Fruit fly (Drosophila melanogaster) whole organism, embryonic: ENCODE results near the gene Hand.

ENCODE experiments used
- Abd-B ChIP-seq: fragments of 200-800 bp; sonication (Bioruptor generic); optimal IDR thresholded peaks from 2 replicates; lab custom pipeline; 2018; ENCODE audit warnings: missing biosample characterization, mild to moderate bottlenecking, missing genetic modification characterization, moderate library complexity
- B-H2 ChIP-seq: fragments of 200-800 bp; sonication (Bioruptor generic); optimal IDR thresholded peaks from 2 replicates; lab custom pipeline; 2018; ENCODE audit warnings: missing biosample characterization, mild to moderate bottlenecking, missing genetic modification characterization
- Bgb ChIP-seq: fragments of 200-800 bp; sonication (Bioruptor generic); IDR thresholded peaks from 2 replicates; pipeline ENCODE4 v1.3.6; 2022; ENCODE audit warnings: missing biosample characterization, missing genetic modification characterization; ENCODE audit not compliant: partially characterized antibody
- CG1024 ChIP-seq: fragments of 200-800 bp; sonication (Bioruptor generic); IDR thresholded peaks from 2 replicates; pipeline ENCODE4 v1.3.6; 2022; ENCODE audit warnings: missing biosample characterization, missing genetic modification characterization
- CG10267 ChIP-seq: fragments of 200-800 bp; sonication (Bioruptor generic); optimal IDR thresholded peaks from 2 replicates; lab custom pipeline; 2018; ENCODE audit warnings: missing biosample characterization, mild to moderate bottlenecking, missing genetic modification characterization, moderate library complexity
- CG10959 ChIP-seq: fragments of 200-800 bp; sonication (Bioruptor generic); IDR thresholded peaks from 2 replicates; pipeline ENCODE4 v1.3.6; 2022; ENCODE audit warnings: missing biosample characterization, missing genetic modification characterization
- CG12299 ChIP-seq: fragments of 200-800 bp; sonication (Bioruptor generic); optimal IDR thresholded peaks from 2 replicates; lab custom pipeline; 2018; ENCODE audit warnings: missing biosample characterization, mild to moderate bottlenecking, missing genetic modification characterization
- CG12659 ChIP-seq: fragments of 200-800 bp; sonication (Bioruptor generic); optimal IDR thresholded peaks from 3 replicates; lab custom pipeline; 2017; ENCODE audit warnings: mild to moderate bottlenecking, missing biosample characterization, missing genetic modification reagents, missing genetic modification characterization
- CG12744 ChIP-seq: fragments of 200-800 bp; sonication (Bioruptor generic); optimal IDR thresholded peaks from 2 replicates; lab custom pipeline; 2016; ENCODE audit warnings: missing biosample characterization, missing genetic modification characterization
- CG1603 ChIP-seq: fragments of 200-800 bp; sonication (Bioruptor generic); optimal IDR thresholded peaks from 2 replicates; lab custom pipeline; 2019; ENCODE audit warnings: missing biosample characterization, mild to moderate bottlenecking, missing genetic modification characterization, moderate library complexity
- CG16813 ChIP-seq: fragments of 200-800 bp; sonication (Bioruptor generic); IDR thresholded peaks from 3 replicates; pipeline ENCODE4 v1.3.6; 2022; ENCODE audit warnings: missing biosample characterization, missing genetic modification characterization; ENCODE audit not compliant: partially characterized antibody
- CG17829 ChIP-seq: fragments of 200-800 bp; optimal IDR thresholded peaks from 2 replicates; lab custom pipeline; 2019; ENCODE audit warnings: missing biosample characterization, mild to moderate bottlenecking, missing genetic modification characterization, moderate library complexity
- CG2116 ChIP-seq: fragments of 200-800 bp; sonication (Bioruptor generic); optimal IDR thresholded peaks from 3 replicates; lab custom pipeline; 2018; ENCODE audit warnings: missing biosample characterization, mild to moderate bottlenecking, missing genetic modification characterization
- CG34224 ChIP-seq: fragments of 200-800 bp; sonication (Bioruptor generic); IDR thresholded peaks from 3 replicates; pipeline ENCODE4 v1.3.6; 2022; ENCODE audit warnings: missing biosample characterization, missing genetic modification characterization; ENCODE audit not compliant: partially characterized antibody
- CG3995 ChIP-seq: fragments of 200-800 bp; sonication (Bioruptor generic); optimal IDR thresholded peaks from 3 replicates; lab custom pipeline; 2016; ENCODE audit warnings: missing biosample characterization, missing genetic modification characterization
- CG4360 ChIP-seq: fragments of 200-800 bp; sonication (Bioruptor generic); IDR thresholded peaks from 2 replicates; pipeline ENCODE4 v1.3.6; 2022; ENCODE audit warnings: missing biosample characterization, missing genetic modification characterization
- CG4617 ChIP-seq: fragments of 200-800 bp; sonication (Bioruptor generic); optimal IDR thresholded peaks from 3 replicates; lab custom pipeline; 2016; ENCODE audit warnings: missing biosample characterization, missing genetic modification characterization, borderline replicate concordance
- CG5953 ChIP-seq: fragments of 200-800 bp; sonication (Bioruptor generic); IDR thresholded peaks from 2 replicates; pipeline ENCODE4 v1.3.6; 2022; ENCODE audit warnings: missing biosample characterization, missing genetic modification characterization
- CG6791 ChIP-seq: fragments of 200-800 bp; sonication (Bioruptor generic); IDR thresholded peaks from 3 replicates; pipeline ENCODE4 v1.3.6; 2022; ENCODE audit warnings: missing biosample characterization, missing genetic modification characterization; ENCODE audit not compliant: partially characterized antibody
- CG8944 ChIP-seq: fragments of 200-800 bp; sonication (Bioruptor generic); optimal IDR thresholded peaks from 3 replicates; lab custom pipeline; 2016; ENCODE audit warnings: missing biosample characterization, missing genetic modification characterization
- CG9797 ChIP-seq: fragments of 200-800 bp; sonication (Bioruptor generic); optimal IDR thresholded peaks from 3 replicates; lab custom pipeline; 2018; ENCODE audit warnings: missing biosample characterization, mild to moderate bottlenecking, missing genetic modification characterization
- CG9932 ChIP-seq: fragments of 200-800 bp; sonication (Bioruptor generic); IDR thresholded peaks from 2 replicates; pipeline ENCODE4 v1.3.6; 2022; ENCODE audit warnings: missing biosample characterization, missing genetic modification characterization
- Dll ChIP-seq: fragments of 200-800 bp; sonication (Bioruptor generic); IDR thresholded peaks from 4 replicates; pipeline ENCODE4 v1.3.6; 2022; ENCODE audit warnings: missing biosample characterization, missing genetic modification characterization; ENCODE audit not compliant: partially characterized antibody
- HLH54F ChIP-seq: fragments of 200-800 bp; sonication (Bioruptor generic); optimal IDR thresholded peaks from 3 replicates; lab custom pipeline; 2016; ENCODE audit warnings: missing biosample characterization, missing genetic modification characterization
- HmgZ ChIP-seq: fragments of 200-800 bp; sonication (Bioruptor generic); optimal IDR thresholded peaks from 2 replicates; lab custom pipeline; 2018; ENCODE audit warnings: missing biosample characterization, mild to moderate bottlenecking, missing genetic modification characterization
- Hmx ChIP-seq: fragments of 200-800 bp; sonication (Bioruptor generic); optimal IDR thresholded peaks from 2 replicates; lab custom pipeline; 2016; ENCODE audit warnings: missing biosample characterization, missing genetic modification characterization
- Hr39 ChIP-seq: fragments of >200 bp; optimal IDR thresholded peaks from 2 replicates; lab custom pipeline; 2017
- Hsf ChIP-seq: fragments of 200-800 bp; sonication (Bioruptor generic); optimal IDR thresholded peaks from 3 replicates; lab custom pipeline; 2016; ENCODE audit warnings: missing biosample characterization, missing genetic modification characterization
- Lhr ChIP-seq: fragments of 200-800 bp; sonication (Bioruptor generic); optimal IDR thresholded peaks from 3 replicates; lab custom pipeline; 2017; ENCODE audit warnings: mild to moderate bottlenecking, missing biosample characterization, missing genetic modification reagents, missing genetic modification characterization
- Lpt ChIP-seq: fragments of >200 bp; optimal IDR thresholded peaks from 2 replicates; lab custom pipeline; 2018; ENCODE audit warnings: missing biosample characterization, missing genetic modification characterization
- Med ChIP-seq: fragments of 200-800 bp; sonication (Bioruptor generic); peaks from one replicate; lab custom pipeline; 2016; ENCODE audit warnings: missing biosample characterization, missing genetic modification characterization, mild to moderate bottlenecking, inconsistent platforms, moderate library complexity
- Oaz ChIP-seq: fragments of 200-800 bp; sonication (Bioruptor generic); IDR thresholded peaks from 2 replicates; pipeline ENCODE4 v1.3.6; 2022; ENCODE audit warnings: missing biosample characterization, missing genetic modification characterization
- Sin3A ChIP-seq: fragments of >200 bp; optimal IDR thresholded peaks from 2 replicates; lab custom pipeline; 2018
- Vsx1 ChIP-seq: fragments of 200-800 bp; sonication (Bioruptor generic); optimal IDR thresholded peaks from 2 replicates; lab custom pipeline; 2017; ENCODE audit warnings: missing biosample characterization, mild to moderate bottlenecking, missing genetic modification characterization, missing genetic modification reagents
- ara ChIP-seq: fragments of 200-800 bp; sonication (Bioruptor generic); IDR thresholded peaks from 2 replicates; pipeline ENCODE4 v1.3.6; 2022; ENCODE audit warnings: missing biosample characterization, missing genetic modification characterization
- croc ChIP-seq: fragments of 200-800 bp; sonication (Bioruptor generic); conservative IDR thresholded peaks from 3 replicates; pipeline ENCODE4 v1.3.6; 2022; ENCODE audit warnings: missing biosample characterization, missing genetic modification characterization
- crp ChIP-seq, 2 experiments: fragments of 200-800 bp; sonication (Bioruptor generic); optimal IDR thresholded peaks; 2 replicates in 1 of 2; 3 replicates in 1 of 2; lab custom pipeline; 2017; ENCODE audit warnings: missing biosample characterization in 2 of 2, missing genetic modification characterization in 2 of 2, mild to moderate bottlenecking in 1 of 2, moderate library complexity in 1 of 2
- gce ChIP-seq: fragments of 200-800 bp; sonication (Bioruptor generic); IDR thresholded peaks from 3 replicates; pipeline ENCODE4 v1.3.6; 2022; ENCODE audit warnings: missing biosample characterization, missing genetic modification characterization
- kay ChIP-seq: fragments of 200-800 bp; sonication (Bioruptor generic); optimal IDR thresholded peaks from 2 replicates; lab custom pipeline; 2016; ENCODE audit warnings: missing biosample characterization, missing genetic modification characterization
- lbe ChIP-seq: fragments of 200-800 bp; sonication (Bioruptor generic); optimal IDR thresholded peaks from 2 replicates; lab custom pipeline; 2016; ENCODE audit warnings: missing biosample characterization, mild to moderate bottlenecking, missing genetic modification characterization
- maf-S ChIP-seq: fragments of 200-800 bp; sonication (Bioruptor generic); optimal IDR thresholded peaks from 2 replicates; lab custom pipeline; 2016; ENCODE audit warnings: missing biosample characterization, missing genetic modification characterization
- nerfin-1 ChIP-seq: fragments of 200-800 bp; sonication (Bioruptor generic); optimal IDR thresholded peaks from 3 replicates; lab custom pipeline; 2019; ENCODE audit warnings: missing biosample characterization, mild to moderate bottlenecking, missing genetic modification characterization, moderate library complexity
- nmo ChIP-seq: fragments of 200-800 bp; sonication (Bioruptor generic); optimal IDR thresholded peaks from 2 replicates; lab custom pipeline; 2018; ENCODE audit warnings: missing biosample characterization, mild to moderate bottlenecking, missing genetic modification characterization, moderate library complexity
- oc ChIP-seq: fragments of 200-800 bp; sonication (Bioruptor generic); optimal IDR thresholded peaks from 2 replicates; lab custom pipeline; 2018; ENCODE audit warnings: missing biosample characterization, mild to moderate bottlenecking, missing genetic modification characterization, moderate library complexity
- onecut ChIP-seq: fragments of 200-800 bp; sonication (Bioruptor generic); IDR thresholded peaks from 2 replicates; pipeline ENCODE4 v1.3.6; 2022; ENCODE audit warnings: missing biosample characterization, missing genetic modification characterization
- phol ChIP-seq: fragments of 200-800 bp; sonication (Bioruptor generic); optimal IDR thresholded peaks from 3 replicates; lab custom pipeline; 2018; ENCODE audit warnings: missing biosample characterization, mild to moderate bottlenecking, missing genetic modification characterization, moderate library complexity
- rib ChIP-seq: fragments of 200-800 bp; sonication (Bioruptor generic); IDR thresholded peaks from 2 replicates; pipeline ENCODE4 v1.3.6; 2022; ENCODE audit warnings: missing biosample characterization, missing genetic modification characterization
- row ChIP-seq: fragments of 200-800 bp; sonication (Bioruptor generic); IDR thresholded peaks from 3 replicates; pipeline ENCODE4 v1.3.6; 2022; ENCODE audit warnings: missing biosample characterization, missing genetic modification characterization
- tio ChIP-seq: fragments of 200-800 bp; sonication (Bioruptor generic); optimal IDR thresholded peaks from 2 replicates; lab custom pipeline; 2017; ENCODE audit warnings: missing biosample characterization, missing genetic modification characterization, inconsistent platforms
- tll ChIP-seq, 2 experiments: fragments of 200-800 bp in 1 of 2; fragments of >200 bp in 1 of 2; sonication (Bioruptor generic) in 1 of 2; optimal IDR thresholded peaks; 2 replicates each; lab custom pipeline; 2017 to 2019; ENCODE audit warnings: missing biosample characterization in 2 of 2, missing genetic modification characterization in 2 of 2, mild to moderate bottlenecking in 1 of 2, moderate library complexity in 1 of 2
- zen ChIP-seq: fragments of 200-800 bp; sonication (Bioruptor generic); optimal IDR thresholded peaks from 3 replicates; lab custom pipeline; 2018; ENCODE audit warnings: missing biosample characterization, mild to moderate bottlenecking, missing genetic modification characterization, moderate library complexity

Gene Hand

DNA sequence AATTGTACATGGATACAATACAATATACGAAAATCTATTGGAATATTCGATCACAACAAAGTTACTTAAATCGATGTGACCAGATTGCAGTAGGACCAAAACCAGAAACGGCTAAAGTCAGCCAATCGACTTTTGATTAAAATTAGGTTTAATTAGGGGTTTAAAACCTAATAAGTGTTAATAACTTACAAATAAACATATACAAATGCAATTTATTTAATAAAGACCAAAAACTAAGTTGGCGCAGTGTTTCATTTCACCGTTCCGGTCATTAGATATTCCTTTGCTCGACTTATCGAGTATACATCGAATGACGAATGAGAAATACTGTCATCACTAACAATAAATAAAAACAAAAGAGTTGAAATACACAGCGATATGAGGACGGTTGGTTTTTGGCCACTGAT lies 44.7 kb downstream of the Hand start, which contains the start of the genes bsk and CG31717:
bsk (minus strand) TSS at position 61 of the 407 bp plus-strand sequence.
CG31717 (plus strand) TSS at position 297 of the 407 bp plus-strand sequence.
- TF ChIP-seq Hr39 (lab: Kevin White, UChicago) = no peak
- peak in 1 of 2 experiments; percentile 53 for TF ChIP-seq tll (GFP tag; optimal IDR thresholded peaks at IDR 0.05; lab: Kevin White, UChicago)
- TF ChIP-seq nerfin-1 (tag; lab: Kevin White, UChicago) = peak; percentile 38
- no peak for TF ChIP-seq oc (tag; lab: Kevin White, UChicago)
- TF ChIP-seq CG12744 (GFP tag; lab: Kevin White, UChicago) = no peak
- TF ChIP-seq Med (GFP tag; lab: Kevin White, UChicago) = peak; percentile 67
- peak; percentile 53; the same call in 1 of the 2 replicates for TF ChIP-seq CG4360
- peak; percentile 44; the same call in 1 of the 3 replicates for TF ChIP-seq CG16813
- peak; percentile 73 for TF ChIP-seq CG9797 (GFP tag; lab: Kevin White, UChicago)
- no peak for TF ChIP-seq rib (GFP tag; lab: Robert Waterston, UW)
- TF ChIP-seq Vsx1 (GFP tag; lab: Kevin White, UChicago) = no peak
- peak; percentile 72 for TF ChIP-seq CG12659 (GFP tag; lab: Kevin White, UChicago)
- TF ChIP-seq CG4617 (GFP tag; lab: Kevin White, UChicago) = peak; percentile 76
- TF ChIP-seq onecut (GFP tag; lab: Robert Waterston, UW) = peak; percentile 31; the same call in 1 of the 2 replicates
- no peak for TF ChIP-seq HLH54F (GFP tag; lab: Kevin White, UChicago)
- peak; percentile 65 for TF ChIP-seq row (GFP tag; lab: Robert Waterston, UW)
- no peak for TF ChIP-seq croc (GFP tag; lab: Robert Waterston, UW)
- peak; percentile 5 for TF ChIP-seq B-H2
- peak; percentile 14 for TF ChIP-seq lbe (GFP tag; lab: Kevin White, UChicago)
- TF ChIP-seq CG8944 (GFP tag; lab: Kevin White, UChicago) = no peak
- TF ChIP-seq CG12299 (tag; lab: Kevin White, UChicago) = no peak
- no peak for TF ChIP-seq ara (GFP tag; lab: Robert Waterston, UW)
- TF ChIP-seq Abd-B (GFP tag; lab: Kevin White, UChicago) = no peak
- peak; percentile 58; the same call in 1 of the 3 replicates for TF ChIP-seq CG6791 (GFP tag; lab: Robert Waterston, UW)
- TF ChIP-seq phol (tag; lab: Kevin White, UChicago) = peak; percentile 46
- TF ChIP-seq Oaz (GFP tag; lab: Robert Waterston, UW) = no peak
- peak; percentile 34; the same call in 1 of the 2 replicates for TF ChIP-seq Bgb
- TF ChIP-seq Hsf (GFP tag; lab: Kevin White, UChicago) = no peak
- TF ChIP-seq nmo (GFP tag; lab: Kevin White, UChicago) = peak; percentile 60
- TF ChIP-seq Sin3A (lab: Kevin White, UChicago) = peak; percentile 19
- TF ChIP-seq gce (GFP tag; lab: Robert Waterston, UW) = no peak
- no peak for TF ChIP-seq tio
- no peak for TF ChIP-seq CG34224 (GFP tag; lab: Robert Waterston, UW)
- no peak for TF ChIP-seq CG9932 (GFP tag; lab: Robert Waterston, UW)
- TF ChIP-seq CG17829 (tag; lab: Kevin White, UChicago) = peak; percentile 38
- peak; percentile 78 for TF ChIP-seq CG2116 (GFP tag; lab: Kevin White, UChicago)
- peak; percentile 93 for TF ChIP-seq CG1603 (tag; lab: Kevin White, UChicago)
- no peak for TF ChIP-seq CG5953 (GFP tag; lab: Robert Waterston, UW)
- TF ChIP-seq CG10959 (GFP tag; lab: Robert Waterston, UW) = no peak
- 0 out of 2 replicates have a peak, but pooled peaks have one; percentile 11 for TF ChIP-seq CG1024 (GFP tag; lab: Robert Waterston, UW)
- no peak for TF ChIP-seq crp (GFP tag; optimal IDR thresholded peaks at IDR 0.05; lab: Kevin White, UChicago)
- TF ChIP-seq CG3995 (GFP tag; lab: Kevin White, UChicago) = peak; percentile 62
- TF ChIP-seq Dll (GFP tag; lab: Robert Waterston, UW) = peak; percentile 68; the same call in 2 of the 4 replicates
- peak; percentile 15 for TF ChIP-seq HmgZ
- peak; percentile 34 for TF ChIP-seq kay
- TF ChIP-seq maf-S (GFP tag; lab: Kevin White, UChicago) = no peak
- peak; percentile 45 for TF ChIP-seq CG10267 (tag; lab: Kevin White, UChicago)
- no peak for TF ChIP-seq Lpt (GFP tag; lab: Kevin White, UChicago)
- TF ChIP-seq Lhr (GFP tag; lab: Kevin White, UChicago) = no peak
- TF ChIP-seq Hmx (GFP tag; lab: Kevin White, UChicago) = peak; percentile 19
- TF ChIP-seq zen (tag; lab: Kevin White, UChicago) = peak; percentile 67
